Worm (Caenorhabditis elegans): ENCODE measurements around the gene decr-1.2.

The decr-1.2 gene

ce11 chrII:8561227-8561626 is 15.8 kb downstream of the decr-1.2 start, which contains the start of gene iff-2:
Gene iff-2 (minus strand): TSS chrII:8561367.
- TF ChIP-seq Y48G9A.11 (GFP tag; IDR thresholded peaks at IDR 0.05) (no peak; the same call in 1 of the 2 replicates), php-3 (GFP tag; IDR thresholded peaks at IDR 0.05) (peak; percentile 95), rbr-2 (tag; optimal IDR thresholded peaks at IDR 0.05) (peak; percentile 99), nhr-102 (tag; optimal IDR thresholded peaks at IDR 0.05) (peak; percentile 97), nhr-25 (tag; optimal IDR thresholded peaks at IDR 0.05; ENCODE audit: borderline replicate concordance, insufficient read depth) (peak; percentile 97), F49E8.2 (tag; optimal IDR thresholded peaks at IDR 0.05; ENCODE audit: borderline replicate concordance) (no peak), lir-3 (tag; optimal IDR thresholded peaks at IDR 0.05) (peak; percentile 76), daf-12 (tag; optimal IDR thresholded peaks at IDR 0.05) (no peak), nhr-77 (tag; optimal IDR thresholded peaks at IDR 0.05) (peak; percentile 99), lin-39 (tag; optimal IDR thresholded peaks at IDR 0.05) (no peak), Y75B8A.6 (GFP tag; IDR thresholded peaks at IDR 0.05) (peak; percentile 96), duxl-1 (tag; optimal IDR thresholded peaks at IDR 0.05; ENCODE audit: poor library complexity) (peak; percentile 97), aly-2 (tag; optimal IDR thresholded peaks at IDR 0.05) (peak; percentile 19), mxl-3 (GFP tag; optimal IDR thresholded peaks at IDR 0.05) (peak; percentile 100), lim-7 (GFP tag; IDR thresholded peaks at IDR 0.05) (peak; percentile 70; the same call in 1 of the 2 replicates), snpc-1.2 (GFP tag; IDR thresholded peaks at IDR 0.05) (no peak), Y105C5A.15 (GFP tag; IDR thresholded peaks at IDR 0.05) (no peak), mdt-29 (GFP tag; IDR thresholded peaks at IDR 0.05) (no peak; the same call in none of the 2 replicates), jun-1 (tag; optimal IDR thresholded peaks at IDR 0.05) (peak; percentile 97), nhr-11 (tag; optimal IDR thresholded peaks at IDR 0.05) (peak; percentile 100), hif-1 (tag; optimal IDR thresholded peaks at IDR 0.05) (peak; percentile 88 to 96), F26F4.8 (GFP tag; conservative IDR thresholded peaks at IDR 0.05) (no peak), pqm-1 (tag; optimal IDR thresholded peaks at IDR 0.05) (peak; percentile 92), cey-2 (tag; optimal IDR thresholded peaks at IDR 0.05; ENCODE audit: borderline replicate concordance, insufficient read depth) (peak; percentile 85), unc-62 (GFP tag; optimal IDR thresholded peaks at IDR 0.05 in 1 of 2) (peak; percentile 14 to 100), unc-62 (tag; optimal IDR thresholded peaks at IDR 0.05) (peak; percentile 51), ama-1 (optimal IDR thresholded peaks at IDR 0.05) (peak; percentile 68), madf-9 (GFP tag; conservative IDR thresholded peaks at IDR 0.05) (peak; percentile 95), ctbp-1 (GFP tag; IDR thresholded peaks at IDR 0.05) (peak; percentile 98), nhr-10 (tag; optimal IDR thresholded peaks at IDR 0.05) (peak; percentile 97), egl-27 (tag; optimal IDR thresholded peaks at IDR 0.05) (peak; percentile 80), zip-11 (GFP tag; IDR thresholded peaks at IDR 0.05) (no peak), lin-13 (GFP tag; optimal IDR thresholded peaks at IDR 0.05) (peak; percentile 99), nhr-41 (GFP tag; IDR thresholded peaks at IDR 0.05) (peak; percentile 94), pha-4 (GFP tag; IDR thresholded peaks at IDR 0.05) (peak; percentile 96), pha-4 (tag; optimal IDR thresholded peaks at IDR 0.05) (no peak), spr-3 (GFP tag; optimal IDR thresholded peaks at IDR 0.05) (peak; percentile 93), ceh-82 (tag; optimal IDR thresholded peaks at IDR 0.05) (peak; percentile 12), ceh-28 (tag; optimal IDR thresholded peaks at IDR 0.05) (peak; percentile 41), ces-1 (GFP tag; optimal IDR thresholded peaks at IDR 0.05) (peak; percentile 77), arid-1 (GFP tag; conservative IDR thresholded peaks at IDR 0.05) (peak; percentile 97), ceh-32 (tag; optimal IDR thresholded peaks at IDR 0.05; ENCODE audit: poor library complexity) (peak; percentile 68), tag-97 (GFP tag; IDR thresholded peaks at IDR 0.05) (0 out of 2 replicates have a peak, but pooled peaks have one; percentile 78), attf-4 (tag; optimal IDR thresholded peaks at IDR 0.05) (no peak), snpc-4 (tag; optimal IDR thresholded peaks at IDR 0.05) (peak; percentile 70), ZK337.2 (GFP tag; IDR thresholded peaks at IDR 0.05) (peak; percentile 63; the same call in 1 of the 2 replicates), nhr-42 (GFP tag; IDR thresholded peaks at IDR 0.05) (peak; percentile 98), tra-1 (GFP tag; IDR thresholded peaks at IDR 0.05) (peak; percentile 98), gei-8 (GFP tag; optimal IDR thresholded peaks at IDR 0.05) (peak; percentile 58), nhr-28 (tag; optimal IDR thresholded peaks at IDR 0.05) (peak; percentile 100), zag-1 (tag; optimal IDR thresholded peaks at IDR 0.05) (peak; percentile 81)
